Worm (Caenorhabditis elegans) whole organism, late embryonic: ENCODE results near the gene C25D7.16.
"Not testable (repeated sequence)": the region's sequence is repeated elsewhere in the genome, so short reads cannot be mapped to it uniquely, and the experiment has no call there.

Source experiments
- F13H6.1 ChIP-seq: sonication (generic microtip); optimal IDR thresholded peaks from 2 replicates; lab custom pipeline; 2016; ENCODE audit warnings: missing genetic modification characterization, missing compliant biosample characterization
- K09A11.1 ChIP-seq: sonication (generic microtip); optimal IDR thresholded peaks from 2 replicates; lab custom pipeline; 2017; ENCODE audit warnings: antibody characterized with exemption, mild to moderate bottlenecking, missing genetic modification characterization, missing compliant biosample characterization; ENCODE audit not compliant: insufficient read depth
- ama-1 ChIP-seq: fragments of 150-350 bp; optimal IDR thresholded peaks from 2 replicates; lab custom pipeline; 2014
- elt-2 ChIP-seq: sonication (generic microtip); optimal IDR thresholded peaks from 2 replicates; lab custom pipeline; 2016; ENCODE audit warnings: missing genetic modification reagents, missing genetic modification characterization, missing compliant biosample characterization
- hlh-30 ChIP-seq: sonication (generic microtip); optimal IDR thresholded peaks from 2 replicates; lab custom pipeline; 2017; ENCODE audit warnings: antibody characterized with exemption, missing genetic modification characterization, missing compliant biosample characterization; ENCODE audit not compliant: insufficient read depth
- nhr-11 ChIP-seq: fragments of 150-350 bp; optimal IDR thresholded peaks from 2 replicates; lab custom pipeline; 2014; ENCODE audit warnings: missing biosample characterization, missing genetic modification characterization
- pag-3 ChIP-seq: sonication (generic microtip); optimal IDR thresholded peaks from 2 replicates; lab custom pipeline; 2016; ENCODE audit warnings: missing compliant biosample characterization, missing genetic modification characterization, borderline replicate concordance
- pha-4 ChIP-seq: fragments of 150-350 bp; optimal IDR thresholded peaks from 2 replicates; lab custom pipeline; 2018; ENCODE audit warnings: missing biosample characterization, missing genetic modification reagents, missing genetic modification characterization
- pros-1 ChIP-seq: fragments of 150-350 bp; optimal IDR thresholded peaks from 2 replicates; lab custom pipeline; 2014; ENCODE audit warnings: missing biosample characterization, missing genetic modification reagents, missing genetic modification characterization
- sox-4 ChIP-seq: sonication (generic microtip); optimal IDR thresholded peaks from 2 replicates; lab custom pipeline; 2017; ENCODE audit warnings: mild to moderate bottlenecking, missing genetic modification characterization, inconsistent platforms, missing compliant biosample characterization
- tbx-2 ChIP-seq: sonication (generic microtip); optimal IDR thresholded peaks from 2 replicates; lab custom pipeline; 2016; ENCODE audit warnings: missing genetic modification characterization, missing compliant biosample characterization

DNA sequence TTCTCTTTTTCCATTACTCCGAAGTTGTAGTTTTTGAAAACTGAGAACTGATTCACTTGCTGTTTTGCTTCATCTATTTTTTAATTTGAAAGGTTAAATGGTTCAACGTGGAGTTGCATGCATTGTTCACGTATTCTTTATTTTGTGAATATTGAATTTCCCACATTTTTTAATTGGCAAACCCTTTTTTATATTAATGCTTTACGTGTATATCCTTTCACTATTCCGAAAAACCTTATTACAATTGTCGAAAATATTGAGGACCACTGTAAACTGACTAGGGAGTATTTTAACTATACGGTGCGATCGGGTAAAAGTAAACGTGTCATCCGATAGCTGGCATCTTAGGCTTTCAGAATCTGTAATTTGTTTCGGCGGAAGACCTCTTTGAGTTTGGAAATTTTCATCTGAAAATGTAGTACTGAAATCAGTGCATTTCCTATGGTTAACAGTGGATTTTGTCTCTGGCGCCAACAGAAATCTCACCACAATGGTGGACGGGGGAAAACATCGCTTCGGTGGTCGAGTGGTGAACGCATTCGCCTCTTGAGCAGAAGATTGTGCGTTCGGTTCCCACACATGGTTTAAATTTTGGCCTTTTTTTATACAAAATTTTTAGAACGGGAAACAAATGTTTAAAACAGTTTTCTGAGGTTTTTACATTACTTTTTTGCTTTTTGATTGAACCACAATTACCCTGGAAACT is 50.1 kb downstream of the C25D7.16 start, which contains the start of gene C01G10.14:
- not testable (repeated sequence) for TF ChIP-seq hlh-30; nhr-11 (tag; lab: Kevin White, UChicago); sox-4 (tag; lab: Kevin White, UChicago); tbx-2 (tag; lab: Kevin White, UChicago); elt-2 (tag; lab: Kevin White, UChicago); pag-3 (tag; lab: Kevin White, UChicago); pros-1 (tag; lab: Kevin White, UChicago); K09A11.1 (tag; lab: Kevin White, UChicago); pha-4 (tag; lab: Kevin White, UChicago); ama-1 (lab: Kevin White, UChicago); F13H6.1 (tag; lab: Kevin White, UChicago)
